Fruit fly (Drosophila melanogaster) whole organism, wandering third instar larva: Measurements from ENCODE around the gene CG13250.

Source experiments
- CG32264 ChIP-seq: fragments of 200-800 bp; sonication (Bioruptor generic); optimal IDR thresholded peaks from 2 replicates; lab custom pipeline; 2016; ENCODE audit warnings: missing biosample characterization, missing genetic modification characterization
- CG9705 ChIP-seq: fragments of 200-800 bp; sonication (Bioruptor generic); optimal IDR thresholded peaks from 2 replicates; lab custom pipeline; 2018; ENCODE audit warnings: missing biosample characterization, mild to moderate bottlenecking, missing genetic modification characterization
- HLH106 ChIP-seq: fragments of 200-800 bp; optimal IDR thresholded peaks from 3 replicates; lab custom pipeline; 2019; ENCODE audit warnings: missing biosample characterization, mild to moderate bottlenecking, missing genetic modification characterization, moderate library complexity
- Jra ChIP-seq: sonication (Bioruptor generic); optimal IDR thresholded peaks from 2 replicates; lab custom pipeline; 2016; ENCODE audit warnings: missing biosample characterization, missing genetic modification characterization
- Rel ChIP-seq, 2 experiments: fragments of 200-800 bp; sonication (Bioruptor generic) in 1 of 2; optimal IDR thresholded peaks; 2 replicates in 1 of 2; 3 replicates in 1 of 2; lab custom pipeline; 2016 to 2019; ENCODE audit warnings: mild to moderate bottlenecking in 2 of 2, missing biosample characterization in 2 of 2, missing genetic modification characterization in 2 of 2, moderate library complexity in 1 of 2
- dl ChIP-seq, 2 experiments: fragments of 175-275, 200-275 bp in 1 of 2; fragments of 200-275 bp in 1 of 2; sonication (Bioruptor generic); optimal IDR thresholded peaks; lab custom pipeline; 2018; ENCODE audit warnings: mild to moderate bottlenecking in 2 of 2, missing biosample characterization in 2 of 2, missing genetic modification characterization in 2 of 2, moderate library complexity in 2 of 2; ENCODE audit not compliant: partially characterized antibody in 2 of 2, insufficient read depth in 1 of 2
- dsf ChIP-seq: sonication (Bioruptor generic); optimal IDR thresholded peaks from 2 replicates; lab custom pipeline; 2016; ENCODE audit warnings: missing biosample characterization, missing genetic modification characterization, borderline replicate concordance
- h ChIP-seq: fragments of 200-800 bp; sonication (Bioruptor generic); optimal IDR thresholded peaks from 3 replicates; lab custom pipeline; 2016; ENCODE audit warnings: missing biosample characterization, mild to moderate bottlenecking, missing genetic modification characterization
- sage ChIP-seq: fragments of 200-800 bp; sonication (Bioruptor generic); optimal IDR thresholded peaks from 2 replicates; lab custom pipeline; 2016; ENCODE audit warnings: missing biosample characterization, mild to moderate bottlenecking, missing genetic modification characterization

dm6 chr3L:20536919-20537318 lies 3.4 kb downstream of the CG13250 start:
- TF ChIP-seq sage (GFP tag; lab: Kevin White, UChicago) (no peak), dsf (GFP tag; lab: Kevin White, UChicago) (no peak), CG32264 (GFP tag; lab: Kevin White, UChicago) (no peak), h (GFP tag; lab: Kevin White, UChicago) (no peak), Jra (no peak), dl (GFP tag; optimal IDR thresholded peaks at IDR 0.05; lab: Kevin White, UChicago; ENCODE audit: insufficient read depth in 1 of 2, partially characterized antibody in 2 of 2) (no peak), HLH106 (no peak), Rel (GFP tag; optimal IDR thresholded peaks at IDR 0.05; lab: Kevin White, UChicago) (no peak), Rel (tag; optimal IDR thresholded peaks at IDR 0.05; lab: Kevin White, UChicago) (no peak), CG9705 (GFP tag; lab: Kevin White, UChicago) (no peak)
